Worm (Caenorhabditis elegans): ENCODE data around the gene oac-4.

The oac-4 gene

DNA sequence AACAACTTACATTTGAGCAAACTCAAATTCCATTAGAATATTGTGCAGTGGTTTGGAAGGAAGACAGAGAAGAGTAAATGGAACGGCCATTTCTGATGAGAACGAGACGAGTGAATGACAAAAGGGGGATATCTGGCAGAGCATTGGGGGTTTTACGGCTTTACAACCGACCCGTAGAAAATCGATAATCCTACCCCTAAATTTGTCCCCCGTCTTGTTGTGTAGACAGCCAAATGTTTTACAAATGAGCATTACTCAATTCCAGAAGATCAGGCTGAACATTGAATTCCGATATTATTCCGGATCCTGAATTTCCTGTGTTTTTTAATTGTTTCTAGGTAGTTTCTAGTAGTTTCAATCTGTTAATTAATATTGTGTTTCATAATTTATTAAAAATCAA lies 42.5 kb downstream of the oac-4 start, which contains the start of gene fbxb-99:
Gene fbxb-99, minus strand, starts transcription at position 101 of the 400 bp plus-strand sequence.
- TF ChIP-seq unc-130 (GFP tag; optimal IDR thresholded peaks at IDR 0.05) (no peak), nhr-11 (tag; optimal IDR thresholded peaks at IDR 0.05) (no peak), snpc-1.2 (GFP tag; IDR thresholded peaks at IDR 0.05) (no peak), nhr-25 (tag; optimal IDR thresholded peaks at IDR 0.05; ENCODE audit: borderline replicate concordance, insufficient read depth) (no peak), lin-29 (GFP tag; IDR thresholded peaks at IDR 0.05) (no peak), lim-7 (GFP tag; IDR thresholded peaks at IDR 0.05) (no peak), nhr-10 (tag; optimal IDR thresholded peaks at IDR 0.05) (no peak), F44E2.7 (GFP tag; IDR thresholded peaks at IDR 0.05) (no peak), nhr-237 (tag; optimal IDR thresholded peaks at IDR 0.05) (no peak), attf-4 (tag; optimal IDR thresholded peaks at IDR 0.05) (no peak), nhr-111 (GFP tag; optimal IDR thresholded peaks at IDR 0.05) (no peak)

DNA sequence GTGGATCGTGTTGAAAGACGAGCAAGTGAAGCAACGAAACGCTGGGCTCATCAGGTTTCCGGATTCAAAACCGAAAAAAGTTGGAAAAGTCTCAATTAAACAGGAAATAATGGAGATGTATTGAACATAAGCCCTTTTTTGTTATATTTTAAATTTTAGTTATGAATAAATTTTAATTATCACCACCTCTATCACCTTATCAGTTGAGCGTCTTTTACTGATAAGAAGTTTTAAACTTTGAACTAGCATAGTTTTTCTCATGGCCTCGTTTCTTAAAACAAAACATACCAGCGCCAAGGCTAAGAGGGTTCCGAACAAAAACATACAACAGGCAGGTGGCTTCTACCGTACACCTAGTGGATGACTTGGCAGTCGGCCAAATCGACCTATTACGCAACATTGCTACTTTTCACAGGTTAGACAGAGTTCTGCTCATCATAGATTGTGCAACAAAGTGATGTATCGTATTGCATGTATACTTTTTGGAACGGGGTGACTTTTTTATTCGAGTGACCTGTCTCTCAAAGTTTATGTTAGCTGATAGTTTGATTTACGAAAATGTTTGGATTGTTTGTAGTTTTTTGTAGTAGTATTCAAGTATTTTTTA lies 47.4 kb downstream of the oac-4 start:
- TF ChIP-seq pqm-1 (tag; optimal IDR thresholded peaks at IDR 0.05) (peak; percentile 15), php-3 (GFP tag; IDR thresholded peaks at IDR 0.05) (0 out of 2 replicates have a peak, but pooled peaks have one; percentile 32), unc-62 (GFP tag; optimal IDR thresholded peaks at IDR 0.05 in 1 of 2) (peak in 1 of 2 experiments; percentile 20), unc-62 (tag; optimal IDR thresholded peaks at IDR 0.05) (no peak), fkh-10 (GFP tag; optimal IDR thresholded peaks at IDR 0.05) (no peak), duxl-1 (tag; optimal IDR thresholded peaks at IDR 0.05; ENCODE audit: poor library complexity) (no peak)

ce11 chrII:3787151-3787550 lies 48.7 kb downstream of the oac-4 start, which contains the start of gene T24E12.13:
TSS of gene T24E12.13 (plus strand) at chrII:3787451.
- TF ChIP-seq mes-2 (tag; optimal IDR thresholded peaks at IDR 0.05; ENCODE audit: poor library complexity, severe bottlenecking) = no peak
- TF ChIP-seq ceh-82 (tag; optimal IDR thresholded peaks at IDR 0.05) = no peak
- TF ChIP-seq unc-130 (GFP tag; optimal IDR thresholded peaks at IDR 0.05) = no peak
- TF ChIP-seq snpc-1.2 (GFP tag; IDR thresholded peaks at IDR 0.05) = no peak
- no peak for TF ChIP-seq dpl-1 (GFP tag; optimal IDR thresholded peaks at IDR 0.05)
- no peak for TF ChIP-seq skn-1 (tag; optimal IDR thresholded peaks at IDR 0.05)
- TF ChIP-seq Y5F2A.4 (GFP tag; optimal IDR thresholded peaks at IDR 0.05) = no peak
- TF ChIP-seq ama-1 (optimal IDR thresholded peaks at IDR 0.05) = no peak
- TF ChIP-seq ceh-20 (GFP tag; IDR thresholded peaks at IDR 0.05) = no peak
- TF ChIP-seq T26A8.4 (GFP tag; IDR thresholded peaks at IDR 0.05) = no peak
- TF ChIP-seq snpc-4 (tag; optimal IDR thresholded peaks at IDR 0.05) = no peak
- no peak for TF ChIP-seq hlh-11 (tag; optimal IDR thresholded peaks at IDR 0.05)
- TF ChIP-seq daf-16 (GFP tag; optimal IDR thresholded peaks at IDR 0.05) = no peak
- TF ChIP-seq daf-16 (tag; optimal IDR thresholded peaks at IDR 0.05) = no peak
- no peak for TF ChIP-seq ctbp-1 (GFP tag; IDR thresholded peaks at IDR 0.05)

DNA sequence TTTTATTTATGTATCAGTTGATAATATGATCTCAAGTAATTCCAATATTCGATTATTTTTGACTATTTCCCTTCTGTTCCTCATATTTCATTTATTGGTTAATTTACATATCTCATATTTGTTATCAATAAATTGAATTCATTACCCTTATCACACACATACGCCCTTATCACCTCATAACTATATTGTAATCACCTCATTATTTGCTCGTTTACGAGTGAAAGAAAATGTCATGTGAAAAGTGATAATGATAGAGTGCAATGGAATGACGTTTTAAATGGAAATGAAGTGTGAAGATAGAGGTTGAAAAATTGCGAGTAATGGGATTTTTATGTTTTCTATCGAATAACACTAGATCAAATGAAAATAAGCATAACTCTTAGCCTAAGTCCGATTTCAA lies 49.3 kb downstream of the oac-4 start:
- no peak for TF ChIP-seq ceh-82 (tag; optimal IDR thresholded peaks at IDR 0.05)
- peak; percentile 80 for TF ChIP-seq ceh-20 (GFP tag; IDR thresholded peaks at IDR 0.05)
- TF ChIP-seq Y105C5A.15 (GFP tag; IDR thresholded peaks at IDR 0.05) = no peak
- TF ChIP-seq nhr-102 (tag; optimal IDR thresholded peaks at IDR 0.05) = no peak
- TF ChIP-seq nhr-237 (tag; optimal IDR thresholded peaks at IDR 0.05) = no peak
- peak in 1 of 2 experiments; percentile 23 for TF ChIP-seq daf-16 (GFP tag; optimal IDR thresholded peaks at IDR 0.05)
- peak; percentile 96 for TF ChIP-seq daf-16 (tag; optimal IDR thresholded peaks at IDR 0.05)
- peak; percentile 50 for TF ChIP-seq mxl-3 (GFP tag; optimal IDR thresholded peaks at IDR 0.05)
- no peak for TF ChIP-seq ceh-62 (tag; optimal IDR thresholded peaks at IDR 0.05)
- TF ChIP-seq ama-1 (optimal IDR thresholded peaks at IDR 0.05) = no peak
- TF ChIP-seq pqm-1 (tag; optimal IDR thresholded peaks at IDR 0.05) = peak; percentile 100
- peak; percentile 96 for TF ChIP-seq tra-1 (GFP tag; IDR thresholded peaks at IDR 0.05)
- no peak for TF ChIP-seq nhr-76 (tag; optimal IDR thresholded peaks at IDR 0.05)
- TF ChIP-seq Y48G9A.11 (GFP tag; IDR thresholded peaks at IDR 0.05) = no peak
- no peak for TF ChIP-seq nhr-111 (GFP tag; optimal IDR thresholded peaks at IDR 0.05)
- peak; percentile 100 for TF ChIP-seq nhr-6 (tag; optimal IDR thresholded peaks at IDR 0.05)
- peak; percentile 97 for TF ChIP-seq nhr-77 (tag; optimal IDR thresholded peaks at IDR 0.05)
- TF ChIP-seq php-3 (GFP tag; IDR thresholded peaks at IDR 0.05) = peak; percentile 100
- peak; percentile 98 for TF ChIP-seq dmd-6 (GFP tag; IDR thresholded peaks at IDR 0.05)
- TF ChIP-seq lin-39 (tag; optimal IDR thresholded peaks at IDR 0.05) = no peak
- TF ChIP-seq hlh-11 (tag; optimal IDR thresholded peaks at IDR 0.05) = peak; percentile 79
- peak in 1 of 2 experiments; percentile 53 for TF ChIP-seq mdl-1 (tag; optimal IDR thresholded peaks at IDR 0.05)
- no peak for TF ChIP-seq ZK546.5 (tag; optimal IDR thresholded peaks at IDR 0.05)
- peak; percentile 98 for TF ChIP-seq nhr-28 (tag; optimal IDR thresholded peaks at IDR 0.05)
- TF ChIP-seq ztf-11 (tag; optimal IDR thresholded peaks at IDR 0.05) = no peak
- TF ChIP-seq Y75B8A.6 (GFP tag; IDR thresholded peaks at IDR 0.05) = no peak

Measured in whole organism, L4 larva.